Worm (Caenorhabditis elegans) whole organism, L4 larva: ENCODE data around the gene cav-2.

Experiments
- ceh-44 ChIP-seq: fragments of 200-800 bp; sonication (Bioruptor generic); IDR thresholded peaks from 2 replicates; pipeline ENCODE4 v1.3.6; 2022; ENCODE audit warnings: missing genetic modification reagents, missing genetic modification characterization, missing compliant biosample characterization
- daf-19 ChIP-seq: fragments of 200-800 bp; sonication (Bioruptor generic); conservative IDR thresholded peaks from 2 replicates; pipeline ENCODE4 v1.3.6; 2022; ENCODE audit warnings: missing genetic modification characterization, missing compliant biosample characterization
- dmd-6 ChIP-seq: fragments of 200-800 bp; sonication (Bioruptor generic); IDR thresholded peaks from 2 replicates; pipeline ENCODE4 v1.3.6; 2022; ENCODE audit warnings: missing genetic modification reagents, missing genetic modification characterization, missing compliant biosample characterization
- hlh-11 ChIP-seq: fragments of 200-800 bp; sonication (Bioruptor generic); optimal IDR thresholded peaks from 2 replicates; lab custom pipeline; 2018; ENCODE audit warnings: mild to moderate bottlenecking, missing genetic modification characterization, missing compliant biosample characterization
- hlh-30 ChIP-seq: sonication (generic microtip); optimal IDR thresholded peaks from 2 replicates; lab custom pipeline; 2017; ENCODE audit warnings: antibody characterized with exemption, mild to moderate bottlenecking, missing genetic modification characterization, missing compliant biosample characterization; ENCODE audit not compliant: insufficient read depth
- lir-3 ChIP-seq: sonication (generic microtip); optimal IDR thresholded peaks from 2 replicates; lab custom pipeline; 2016; ENCODE audit warnings: mild to moderate bottlenecking, missing genetic modification characterization, missing compliant biosample characterization
- mdl-1 ChIP-seq, 2 experiments: fragments of 150-350 bp in 1 of 2; sonication (generic microtip) in 1 of 2; optimal IDR thresholded peaks; 2 replicates each; lab custom pipeline; 2014 to 2017; ENCODE audit warnings: missing biosample characterization in 2 of 2, missing genetic modification characterization in 2 of 2
- mxl-3 ChIP-seq: fragments of 200-800 bp; sonication (Bioruptor generic); optimal IDR thresholded peaks from 2 replicates; lab custom pipeline; 2018; ENCODE audit warnings: mild to moderate bottlenecking, missing genetic modification characterization, missing compliant biosample characterization
- nhr-28 ChIP-seq: fragments of 150-350 bp; optimal IDR thresholded peaks from 2 replicates; lab custom pipeline; 2014; ENCODE audit warnings: missing biosample characterization, missing genetic modification characterization
- nhr-48 ChIP-seq: sonication (generic microtip); optimal IDR thresholded peaks from 2 replicates; lab custom pipeline; 2016; ENCODE audit warnings: mild to moderate bottlenecking, missing genetic modification characterization, missing compliant biosample characterization
- saeg-2 ChIP-seq: fragments of 200-800 bp; sonication (Bioruptor generic); IDR thresholded peaks from 2 replicates; pipeline ENCODE4 v1.3.6; 2022; ENCODE audit warnings: missing genetic modification reagents, missing genetic modification characterization, missing compliant biosample characterization
- unc-62 ChIP-seq, 3 experiments: fragments of 150-350 bp in 1 of 3; sonication (generic microtip); optimal IDR thresholded peaks in 2 of 3; peaks in 1 of 3; 1 replicate in 1 of 3; 2 replicates in 2 of 3; lab custom pipeline; 2014 to 2017; ENCODE audit warnings: missing biosample characterization in 3 of 3, missing genetic modification characterization in 3 of 3, missing genetic modification reagents in 3 of 3, missing genotype in 1 of 3

cav-2 gene

ce11 chrV:13608486-13608885 is 51.6 kb downstream of the cav-2 start:
- peak in 1 of 2 experiments; percentile 35 for TF ChIP-seq mdl-1 (tag; optimal IDR thresholded peaks at IDR 0.05; lab: Kevin White, UChicago)
- TF ChIP-seq hlh-11, result peak; percentile 53
- TF ChIP-seq hlh-30 (tag; lab: Kevin White, UChicago), result peak; percentile 63
- TF ChIP-seq lir-3 (tag; lab: Kevin White, UChicago), result no peak
- TF ChIP-seq nhr-48 (tag; lab: Kevin White, UChicago), result peak; percentile 53
- no peak for TF ChIP-seq daf-19
- peak; percentile 75 for TF ChIP-seq nhr-28 (tag; lab: Kevin White, UChicago)
- peak; percentile 41; the same call in 1 of the 2 replicates for TF ChIP-seq dmd-6 (GFP tag; lab: Robert Waterston, UW)
- peak; percentile 22 for TF ChIP-seq mxl-3 (GFP tag; lab: Kevin White, UChicago)
- no peak for TF ChIP-seq saeg-2 (GFP tag; lab: Robert Waterston, UW)
- no peak for TF ChIP-seq ceh-44 (GFP tag; lab: Robert Waterston, UW)
- TF ChIP-seq unc-62 (GFP tag; optimal IDR thresholded peaks at IDR 0.05 in 1 of 2; lab: Kevin White, UChicago), result peak in 1 of 2 experiments; percentile 44
- TF ChIP-seq unc-62 (tag; optimal IDR thresholded peaks at IDR 0.05; lab: Kevin White, UChicago), result no peak
- TF ChIP-seq, all 104 proteins: peak for 8
